Worm (Caenorhabditis elegans) whole organism, L4 larva: ENCODE measurements around the gene K01H12.4.

Experiments used
- F26F4.8 ChIP-seq: fragments of 200-800 bp; sonication (Bioruptor generic); conservative IDR thresholded peaks from 2 replicates; pipeline ENCODE4 v1.3.6; 2022; ENCODE audit warnings: missing genetic modification characterization, missing compliant biosample characterization
- F49E8.2 ChIP-seq: sonication (generic microtip); optimal IDR thresholded peaks from 2 replicates; lab custom pipeline; 2016; ENCODE audit warnings: missing compliant biosample characterization, mild to moderate bottlenecking, missing genetic modification characterization, borderline replicate concordance
- ama-1 ChIP-seq: fragments of 150-350 bp; optimal IDR thresholded peaks from 2 replicates; lab custom pipeline; 2014; ENCODE audit warnings: inconsistent platforms, mixed read lengths
- dpl-1 ChIP-seq: fragments of 150-350 bp; optimal IDR thresholded peaks from 2 replicates; lab custom pipeline; 2014; ENCODE audit warnings: missing biosample characterization, missing genetic modification reagents, missing genetic modification characterization
- lin-13 ChIP-seq: fragments of 150-350 bp; optimal IDR thresholded peaks from 2 replicates; lab custom pipeline; 2014; ENCODE audit warnings: missing biosample characterization, missing genetic modification reagents, missing genetic modification characterization
- nhr-237 ChIP-seq: sonication (generic microtip); optimal IDR thresholded peaks from 2 replicates; lab custom pipeline; 2017; ENCODE audit warnings: missing biosample characterization, missing genetic modification characterization
- nhr-28 ChIP-seq: fragments of 150-350 bp; optimal IDR thresholded peaks from 2 replicates; lab custom pipeline; 2014; ENCODE audit warnings: missing biosample characterization, missing genetic modification characterization
- nhr-76 ChIP-seq: fragments of 150-350 bp; optimal IDR thresholded peaks from 2 replicates; lab custom pipeline; 2014; ENCODE audit warnings: missing biosample characterization, missing genetic modification characterization
- rbr-2 ChIP-seq: sonication (generic microtip); optimal IDR thresholded peaks from 2 replicates; lab custom pipeline; 2016; ENCODE audit warnings: missing genotype, missing genetic modification characterization, missing compliant biosample characterization
- unc-39 ChIP-seq: sonication (generic microtip); optimal IDR thresholded peaks from 2 replicates; lab custom pipeline; 2017; ENCODE audit warnings: missing biosample characterization, missing genetic modification characterization

ce11 chrIV:9735750-9736149 lies 22.9 kb downstream of the K01H12.4 start:
- TF ChIP-seq lin-13 (GFP tag; lab: Kevin White, UChicago), result no peak
- TF ChIP-seq ama-1 (lab: Kevin White, UChicago), result no peak
- no peak for TF ChIP-seq nhr-76 (tag; lab: Kevin White, UChicago)
- no peak for TF ChIP-seq nhr-237 (tag; lab: Kevin White, UChicago)
- peak; percentile 72 for TF ChIP-seq nhr-28 (tag; lab: Kevin White, UChicago)
- TF ChIP-seq dpl-1 (GFP tag; lab: Kevin White, UChicago), result no peak
- no peak for TF ChIP-seq rbr-2 (tag; lab: Kevin White, UChicago)
- no peak for TF ChIP-seq F49E8.2 (tag; lab: Kevin White, UChicago)
- no peak for TF ChIP-seq F26F4.8 (GFP tag; lab: Robert Waterston, UW)
- no peak for TF ChIP-seq unc-39
